Worm (Caenorhabditis elegans): ENCODE data around the gene C09F5.1.
A peak's percentile ranks its signal among the peaks of the same experiment; 100 is the strongest.

- no peak for TF ChIP-seq ceh-45 (GFP tag; IDR thresholded peaks at IDR 0.05)
- no peak for TF ChIP-seq ceh-18 (tag; optimal IDR thresholded peaks at IDR 0.05)
- no peak for TF ChIP-seq C08G9.2 (tag; optimal IDR thresholded peaks at IDR 0.05)
- no peak for TF ChIP-seq F13H6.1 (tag; optimal IDR thresholded peaks at IDR 0.05)
- no peak for TF ChIP-seq elt-2 (tag; optimal IDR thresholded peaks at IDR 0.05)
- no peak for TF ChIP-seq pqm-1 (tag; optimal IDR thresholded peaks at IDR 0.05)
- no peak for TF ChIP-seq nhr-11 (tag; optimal IDR thresholded peaks at IDR 0.05)
- peak; percentile 0 for TF ChIP-seq dmd-4 (tag; optimal IDR thresholded peaks at IDR 0.05; ENCODE audit: borderline replicate concordance)
- no peak for TF ChIP-seq ceh-6 (GFP tag; optimal IDR thresholded peaks at IDR 0.05)
- no peak for TF ChIP-seq fkh-10 (GFP tag; optimal IDR thresholded peaks at IDR 0.05)
- no peak for TF ChIP-seq syd-9 (tag; optimal IDR thresholded peaks at IDR 0.05)
- no peak for TF ChIP-seq ama-1 (optimal IDR thresholded peaks at IDR 0.05)
- TF ChIP-seq pat-9 (tag; optimal IDR thresholded peaks at IDR 0.05) = no peak
- TF ChIP-seq lim-6 (tag; optimal IDR thresholded peaks at IDR 0.05) = no peak
Measured at ce11 chrIII:710042-710441, 51.5 kb downstream of the C09F5.1 start.
